Worm (Caenorhabditis elegans) whole organism, young adult: ENCODE results near the gene K08E4.7.
A peak's percentile ranks its signal among the peaks of the same experiment; 100 is the strongest.

Experiments used
- B0019.2 ChIP-seq: fragments of 200-800 bp; sonication (Bioruptor generic); conservative IDR thresholded peaks from 2 replicates; pipeline ENCODE4 v1.3.6; 2022; ENCODE audit warnings: missing genetic modification reagents, missing genetic modification characterization, missing compliant biosample characterization
- aptf-3 ChIP-seq: fragments of 200-800 bp; sonication (Bioruptor generic); IDR thresholded peaks from 2 replicates; pipeline ENCODE4 v1.3.6; 2022; ENCODE audit warnings: missing genetic modification characterization, missing compliant biosample characterization
- attf-6 ChIP-seq: fragments of 200-800 bp; sonication (Bioruptor generic); IDR thresholded peaks from 2 replicates; pipeline ENCODE4 v1.3.6; 2022; ENCODE audit warnings: missing genetic modification reagents, missing genetic modification characterization, missing compliant biosample characterization
- dpl-1 ChIP-seq: fragments of 150-350 bp; optimal IDR thresholded peaks from 2 replicates; lab custom pipeline; 2014; ENCODE audit warnings: missing biosample characterization, missing genetic modification reagents, missing genetic modification characterization
- egl-18 ChIP-seq: fragments of 200-800 bp; sonication (Bioruptor generic); IDR thresholded peaks from 2 replicates; pipeline ENCODE4 v1.3.6; 2022; ENCODE audit warnings: missing genetic modification reagents, missing genetic modification characterization, missing compliant biosample characterization
- let-607 ChIP-seq, 2 experiments: fragments of 200-800 bp in 1 of 2; sonication (Bioruptor generic) in 1 of 2; sonication (generic microtip) in 1 of 2; optimal IDR thresholded peaks; 2 replicates each; lab custom pipeline; 2016 to 2018; ENCODE audit warnings: mild to moderate bottlenecking in 2 of 2, missing compliant biosample characterization in 2 of 2, missing genetic modification characterization in 2 of 2, moderate library complexity in 2 of 2, missing genotype in 1 of 2
- mxl-1 ChIP-seq: sonication (generic microtip); optimal IDR thresholded peaks from 2 replicates; lab custom pipeline; 2016; ENCODE audit warnings: missing genetic modification characterization, missing compliant biosample characterization
- nfya-1 ChIP-seq: sonication (generic microtip); optimal IDR thresholded peaks from 2 replicates; lab custom pipeline; 2017; ENCODE audit warnings: antibody characterized with exemption, missing compliant biosample characterization, missing genetic modification characterization, borderline replicate concordance; ENCODE audit not compliant: insufficient read depth
- nhr-80 ChIP-seq: sonication (generic microtip); optimal IDR thresholded peaks from 2 replicates; lab custom pipeline; 2016; ENCODE audit warnings: missing genetic modification characterization, missing compliant biosample characterization
- pha-4 ChIP-seq: fragments of 150-350 bp; sonication (generic microtip); optimal IDR thresholded peaks from 2 replicates; lab custom pipeline; 2014; ENCODE audit warnings: missing biosample characterization, missing genetic modification reagents, missing genetic modification characterization
- snpc-4 ChIP-seq, 5 experiments: fragments of 150-350 bp in 1 of 5; sonication (generic microtip) in 4 of 5; optimal IDR thresholded peaks; 2 replicates each; lab custom pipeline; 2014 to 2018; ENCODE audit warnings: missing genetic modification characterization in 5 of 5, missing biosample characterization in 3 of 5, antibody characterized with exemption in 2 of 5, mild to moderate bottlenecking in 2 of 5, missing compliant biosample characterization in 2 of 5, missing genotype in 2 of 5, moderate library complexity in 2 of 5, missing genetic modification reagents in 1 of 5
- tlf-1 ChIP-seq: fragments of 200-800 bp; sonication (Bioruptor generic); optimal IDR thresholded peaks from 2 replicates; lab custom pipeline; 2018; ENCODE audit warnings: mild to moderate bottlenecking, missing genetic modification characterization, missing compliant biosample characterization
- unc-62 ChIP-seq: fragments of 150-350 bp; optimal IDR thresholded peaks from 2 replicates; lab custom pipeline; 2014; ENCODE audit warnings: missing biosample characterization, missing genetic modification reagents, missing genetic modification characterization

- no peak for TF ChIP-seq let-607 (tag; optimal IDR thresholded peaks at IDR 0.05; lab: Kevin White, UChicago)
- TF ChIP-seq tlf-1 = no peak
- no peak for TF ChIP-seq unc-62 (GFP tag; lab: Kevin White, UChicago)
- no peak for TF ChIP-seq aptf-3 (GFP tag; lab: Robert Waterston, UW)
- TF ChIP-seq B0019.2 = no peak
- no peak for TF ChIP-seq dpl-1 (GFP tag; lab: Kevin White, UChicago)
- no peak for TF ChIP-seq attf-6 (GFP tag; lab: Robert Waterston, UW)
- peak; percentile 14 for TF ChIP-seq nhr-80 (tag; lab: Kevin White, UChicago)
- TF ChIP-seq egl-18 = no peak
- no peak for TF ChIP-seq nfya-1 (tag; lab: Kevin White, UChicago)
- no peak for TF ChIP-seq snpc-4 (GFP tag; optimal IDR thresholded peaks at IDR 0.05; lab: Kevin White, UChicago)
- no peak for TF ChIP-seq snpc-4 (tag; optimal IDR thresholded peaks at IDR 0.05; lab: Kevin White, UChicago)
- TF ChIP-seq mxl-1 (tag; lab: Kevin White, UChicago) = no peak
- TF ChIP-seq pha-4 (tag; lab: Kevin White, UChicago) = no peak
Measured at ce11 chrIV:12088898-12089297, 13.3 kb downstream of the K08E4.7 start.
